Fruit fly (Drosophila melanogaster) whole organism, embryonic: ENCODE data around the gene CG10068.

Source experiments
- Bdp1 ChIP-seq: fragments of 200-800 bp; sonication (Bioruptor generic); optimal IDR thresholded peaks from 3 replicates; lab custom pipeline; 2016; ENCODE audit warnings: missing biosample characterization, missing genetic modification characterization
- CG11560 ChIP-seq: fragments of 200-800 bp; sonication (Bioruptor generic); IDR thresholded peaks from 3 replicates; pipeline ENCODE4 v1.3.6; 2022; ENCODE audit warnings: missing biosample characterization, missing genetic modification characterization
- CG1233 ChIP-seq: fragments of 200-800 bp; sonication (Bioruptor generic); optimal IDR thresholded peaks from 4 replicates; lab custom pipeline; 2018; ENCODE audit warnings: missing biosample characterization, mild to moderate bottlenecking, missing genetic modification characterization
- CG12769 ChIP-seq: fragments of 200-800 bp; sonication (Bioruptor generic); optimal IDR thresholded peaks from 2 replicates; lab custom pipeline; 2019; ENCODE audit warnings: missing biosample characterization, mild to moderate bottlenecking, missing genetic modification characterization, moderate library complexity
- CG13123 ChIP-seq: fragments of 200-800 bp; sonication (Bioruptor generic); optimal IDR thresholded peaks from 2 replicates; lab custom pipeline; 2016; ENCODE audit warnings: missing biosample characterization, missing genetic modification characterization
- CG13287 ChIP-seq: fragments of 200-800 bp; sonication (Bioruptor generic); IDR thresholded peaks from 2 replicates; pipeline ENCODE4 v1.3.6; 2022; ENCODE audit warnings: missing biosample characterization, missing genetic modification characterization; ENCODE audit not compliant: partially characterized antibody
- CG14860 ChIP-seq: fragments of 200-800 bp; sonication (Bioruptor generic); IDR thresholded peaks from 3 replicates; pipeline ENCODE4 v1.3.6; 2022; ENCODE audit warnings: missing biosample characterization, missing genetic modification characterization; ENCODE audit not compliant: partially characterized antibody
- CG15696 ChIP-seq: fragments of 200-800 bp; sonication (Bioruptor generic); optimal IDR thresholded peaks from 2 replicates; lab custom pipeline; 2019; ENCODE audit warnings: missing biosample characterization, mild to moderate bottlenecking, missing genetic modification characterization, moderate library complexity
- CG1603 ChIP-seq: fragments of 200-800 bp; sonication (Bioruptor generic); optimal IDR thresholded peaks from 2 replicates; lab custom pipeline; 2019; ENCODE audit warnings: missing biosample characterization, mild to moderate bottlenecking, missing genetic modification characterization, moderate library complexity
- CG16813 ChIP-seq: fragments of 200-800 bp; sonication (Bioruptor generic); IDR thresholded peaks from 3 replicates; pipeline ENCODE4 v1.3.6; 2022; ENCODE audit warnings: missing biosample characterization, missing genetic modification characterization; ENCODE audit not compliant: partially characterized antibody
- CG17612 ChIP-seq: fragments of 200-800 bp; sonication (Bioruptor generic); IDR thresholded peaks from 2 replicates; pipeline ENCODE4 v1.3.6; 2022; ENCODE audit warnings: missing biosample characterization, missing genetic modification characterization
- CG2129 ChIP-seq: fragments of 200-800 bp; sonication (Bioruptor generic); IDR thresholded peaks from 2 replicates; pipeline ENCODE4 v1.3.6; 2022; ENCODE audit warnings: missing biosample characterization, missing genetic modification characterization; ENCODE audit not compliant: partially characterized antibody
- CG2712 ChIP-seq: fragments of 200-800 bp; optimal IDR thresholded peaks from 3 replicates; lab custom pipeline; 2019; ENCODE audit warnings: missing biosample characterization, mild to moderate bottlenecking, missing genetic modification characterization, moderate library complexity
- CG34224 ChIP-seq: fragments of 200-800 bp; sonication (Bioruptor generic); IDR thresholded peaks from 3 replicates; pipeline ENCODE4 v1.3.6; 2022; ENCODE audit warnings: missing biosample characterization, missing genetic modification characterization; ENCODE audit not compliant: partially characterized antibody
- CG6689 ChIP-seq: fragments of 200-800 bp; sonication (Bioruptor generic); IDR thresholded peaks from 2 replicates; pipeline ENCODE4 v1.3.6; 2022; ENCODE audit warnings: missing biosample characterization, missing genetic modification characterization
- CG7372 ChIP-seq: fragments of 200-800 bp; sonication (Bioruptor generic); IDR thresholded peaks from 2 replicates; pipeline ENCODE4 v1.3.6; 2022; ENCODE audit warnings: missing biosample characterization, missing genetic modification characterization
- CG9797 ChIP-seq: fragments of 200-800 bp; sonication (Bioruptor generic); optimal IDR thresholded peaks from 3 replicates; lab custom pipeline; 2018; ENCODE audit warnings: missing biosample characterization, mild to moderate bottlenecking, missing genetic modification characterization
- Dll ChIP-seq: fragments of 200-800 bp; sonication (Bioruptor generic); IDR thresholded peaks from 4 replicates; pipeline ENCODE4 v1.3.6; 2022; ENCODE audit warnings: missing biosample characterization, missing genetic modification characterization; ENCODE audit not compliant: partially characterized antibody
- Dp ChIP-seq: fragments of 200-800 bp; sonication (Bioruptor generic); optimal IDR thresholded peaks from 2 replicates; lab custom pipeline; 2018; ENCODE audit warnings: missing biosample characterization, mild to moderate bottlenecking, missing genetic modification characterization, moderate library complexity
- Dref ChIP-seq: fragments of 200-800 bp; sonication (Bioruptor generic); IDR thresholded peaks from 2 replicates; pipeline ENCODE4 v1.3.6; 2022; ENCODE audit warnings: missing biosample characterization, missing genetic modification characterization
- E2f2 ChIP-seq: fragments of 200-800 bp; sonication (Bioruptor generic); IDR thresholded peaks from 2 replicates; pipeline ENCODE4 v1.3.6; 2022; ENCODE audit warnings: missing biosample characterization, missing genetic modification characterization
- Ets97D ChIP-seq: fragments of 200-800 bp; sonication (Bioruptor generic); optimal IDR thresholded peaks from 3 replicates; lab custom pipeline; 2016; ENCODE audit warnings: missing biosample characterization, missing genetic modification characterization
- Fer1 ChIP-seq: fragments of 200-800 bp; sonication (Bioruptor generic); optimal IDR thresholded peaks from 2 replicates; lab custom pipeline; 2017; ENCODE audit warnings: missing biosample characterization, mild to moderate bottlenecking, missing genetic modification characterization
- Gug ChIP-seq: fragments of 200-800 bp; sonication (Bioruptor generic); IDR thresholded peaks from 4 replicates; pipeline ENCODE4 v1.3.6; 2022; ENCODE audit warnings: missing biosample characterization, missing genetic modification characterization
- HLH4C ChIP-seq: fragments of 200-800 bp; sonication (Bioruptor generic); IDR thresholded peaks from 3 replicates; pipeline ENCODE4 v1.3.6; 2022; ENCODE audit warnings: missing biosample characterization, missing genetic modification characterization; ENCODE audit not compliant: partially characterized antibody
- Med ChIP-seq: fragments of 200-800 bp; sonication (Bioruptor generic); peaks from one replicate; lab custom pipeline; 2016; ENCODE audit warnings: missing biosample characterization, missing genetic modification characterization, mild to moderate bottlenecking, inconsistent platforms, moderate library complexity
- Myb ChIP-seq: fragments of 200-800 bp; sonication (Bioruptor generic); optimal IDR thresholded peaks from 2 replicates; lab custom pipeline; 2016; ENCODE audit warnings: missing biosample characterization, missing genetic modification characterization
- NfI ChIP-seq: fragments of 200-800 bp; sonication (Bioruptor generic); optimal IDR thresholded peaks from 3 replicates; lab custom pipeline; 2018; ENCODE audit warnings: missing biosample characterization, mild to moderate bottlenecking, missing genetic modification characterization, moderate library complexity
- Scr ChIP-seq: fragments of 200-800 bp; sonication (Bioruptor generic); IDR thresholded peaks from 2 replicates; pipeline ENCODE4 v1.3.6; 2022; ENCODE audit warnings: missing biosample characterization, missing genetic modification characterization; ENCODE audit not compliant: partially characterized antibody
- Spps ChIP-seq: fragments of 200-800 bp; sonication (Bioruptor generic); optimal IDR thresholded peaks from 2 replicates; lab custom pipeline; 2018; ENCODE audit warnings: missing biosample characterization, mild to moderate bottlenecking, missing genetic modification characterization
- Sry-δ ChIP-seq: fragments of 200-800 bp; sonication (Bioruptor generic); optimal IDR thresholded peaks from 2 replicates; lab custom pipeline; 2016; ENCODE audit warnings: missing biosample characterization, missing genetic modification characterization
- amos ChIP-seq: fragments of 200-800 bp; sonication (Bioruptor generic); IDR thresholded peaks from 2 replicates; pipeline ENCODE4 v1.3.6; 2022; ENCODE audit warnings: missing biosample characterization, missing genetic modification characterization; ENCODE audit not compliant: partially characterized antibody
- ato ChIP-seq: fragments of 200-800 bp; sonication (Bioruptor generic); IDR thresholded peaks from 2 replicates; pipeline ENCODE4 v1.3.6; 2022; ENCODE audit warnings: missing biosample characterization, missing genetic modification characterization; ENCODE audit not compliant: partially characterized antibody
- bbx ChIP-seq: fragments of 200-800 bp; sonication (Bioruptor generic); IDR thresholded peaks from 2 replicates; pipeline ENCODE4 v1.3.6; 2022; ENCODE audit warnings: missing biosample characterization, missing genetic modification characterization; ENCODE audit not compliant: partially characterized antibody
- ci ChIP-seq: fragments of 200-800 bp; sonication (Bioruptor generic); IDR thresholded peaks from 3 replicates; pipeline ENCODE4 v1.3.6; 2022; ENCODE audit warnings: missing biosample characterization, missing genetic modification characterization
- dm ChIP-seq: fragments of 200-800 bp; sonication (Bioruptor generic); optimal IDR thresholded peaks from 3 replicates; lab custom pipeline; 2016; ENCODE audit warnings: missing biosample characterization, missing genetic modification characterization
- gsb-n ChIP-seq: fragments of 200-800 bp; sonication (Bioruptor generic); optimal IDR thresholded peaks from 3 replicates; lab custom pipeline; 2018; ENCODE audit warnings: missing biosample characterization, mild to moderate bottlenecking, missing genetic modification characterization
- hbn ChIP-seq: fragments of 200-800 bp; sonication (Bioruptor generic); IDR thresholded peaks from 2 replicates; pipeline ENCODE4 v1.3.6; 2022; ENCODE audit warnings: missing biosample characterization, missing genetic modification characterization; ENCODE audit not compliant: partially characterized antibody
- hkb ChIP-seq, 2 experiments: fragments of 200-800 bp in 1 of 2; fragments of >200 bp in 1 of 2; sonication (Bioruptor generic) in 1 of 2; IDR thresholded peaks in 1 of 2; optimal IDR thresholded peaks in 1 of 2; 2 replicates each; pipeline versions ENCODE4 v1.3.6 to Lab custom; 2017 to 2022; ENCODE audit warnings: missing biosample characterization in 1 of 2, missing genetic modification characterization in 1 of 2
- inv ChIP-seq: fragments of 200-800 bp; sonication (Bioruptor generic); IDR thresholded peaks from 2 replicates; pipeline ENCODE4 v1.3.6; 2022; ENCODE audit warnings: missing biosample characterization, missing genetic modification characterization; ENCODE audit not compliant: partially characterized antibody
- jigr1 ChIP-seq: fragments of 200-800 bp; sonication (Bioruptor generic); IDR thresholded peaks from 3 replicates; pipeline ENCODE4 v1.3.6; 2022; ENCODE audit warnings: missing biosample characterization, missing genetic modification characterization
- jing ChIP-seq: fragments of 200-800 bp; sonication (Bioruptor generic); optimal IDR thresholded peaks from 2 replicates; lab custom pipeline; 2018; ENCODE audit warnings: missing biosample characterization, mild to moderate bottlenecking, missing genetic modification characterization
- knrl ChIP-seq: fragments of 200-800 bp; sonication (Bioruptor generic); IDR thresholded peaks from 3 replicates; pipeline ENCODE4 v1.3.6; 2022; ENCODE audit warnings: missing biosample characterization, missing genetic modification characterization; ENCODE audit not compliant: partially characterized antibody
- mld ChIP-seq: fragments of 200-800 bp; sonication (Bioruptor generic); IDR thresholded peaks from 3 replicates; pipeline ENCODE4 v1.3.6; 2022; ENCODE audit warnings: missing biosample characterization, missing genetic modification characterization; ENCODE audit not compliant: partially characterized antibody
- nerfin-2 ChIP-seq: fragments of 200-800 bp; sonication (Bioruptor generic); IDR thresholded peaks from 2 replicates; pipeline ENCODE4 v1.3.6; 2022; ENCODE audit warnings: missing biosample characterization, missing genetic modification characterization; ENCODE audit not compliant: partially characterized antibody
- stwl ChIP-seq: fragments of 200-800 bp; sonication (Bioruptor generic); optimal IDR thresholded peaks from 3 replicates; lab custom pipeline; 2018; ENCODE audit warnings: missing biosample characterization, mild to moderate bottlenecking, missing genetic modification characterization, moderate library complexity
- vnd ChIP-seq: fragments of 200-800 bp; sonication (Bioruptor generic); IDR thresholded peaks from 3 replicates; pipeline ENCODE4 v1.3.6; 2022; ENCODE audit warnings: missing biosample characterization, missing genetic modification characterization; ENCODE audit not compliant: partially characterized antibody
- zen2 ChIP-seq: fragments of 200-800 bp; sonication (Bioruptor generic); IDR thresholded peaks from 3 replicates; pipeline ENCODE4 v1.3.6; 2022; ENCODE audit warnings: missing biosample characterization, missing genetic modification characterization; ENCODE audit not compliant: partially characterized antibody

Gene CG10068

dm6 chr3R:7130827-7131226 is 3.0 kb upstream of the CG10068 start:
- peak; percentile 99 for TF ChIP-seq mld (GFP tag; lab: Robert Waterston, UW)
- no peak for TF ChIP-seq CG13123 (GFP tag; lab: Kevin White, UChicago)
- TF ChIP-seq Spps (tag; lab: Kevin White, UChicago), result no peak
- TF ChIP-seq zen2 (GFP tag; lab: Robert Waterston, UW), result peak; percentile 93
- TF ChIP-seq Dll (GFP tag; lab: Robert Waterston, UW), result peak; percentile 94
- no peak for TF ChIP-seq CG15696
- no peak for TF ChIP-seq CG1233
- TF ChIP-seq Med (GFP tag; lab: Kevin White, UChicago), result peak; percentile 68
- TF ChIP-seq CG13287 (GFP tag; lab: Robert Waterston, UW), result peak; percentile 96
- peak; percentile 98 for TF ChIP-seq bbx
- peak; percentile 89 for TF ChIP-seq vnd (GFP tag; lab: Robert Waterston, UW)
- TF ChIP-seq Scr, result peak; percentile 90
- TF ChIP-seq hbn (GFP tag; lab: Robert Waterston, UW), result peak; percentile 92
- TF ChIP-seq amos (GFP tag; lab: Robert Waterston, UW), result peak; percentile 92
- TF ChIP-seq CG14860 (GFP tag; lab: Robert Waterston, UW), result peak; percentile 95
- peak; percentile 94 for TF ChIP-seq CG16813 (GFP tag; lab: Robert Waterston, UW)
- TF ChIP-seq Sry-δ (GFP tag; lab: Kevin White, UChicago), result peak; percentile 42
- no peak for TF ChIP-seq jigr1 (GFP tag; lab: Robert Waterston, UW)
- peak; percentile 41; the same call in 2 of the 4 replicates for TF ChIP-seq Gug
- TF ChIP-seq Bdp1 (GFP tag; lab: Kevin White, UChicago), result peak; percentile 100
- peak; percentile 35 for TF ChIP-seq CG1603
- no peak for TF ChIP-seq hkb (optimal IDR thresholded peaks at IDR 0.05; lab: Kevin White, UChicago)
- 0 out of 2 replicates have a peak, but pooled peaks have one; percentile 39 for TF ChIP-seq hkb (GFP tag; IDR thresholded peaks at IDR 0.05; lab: Robert Waterston, UW)
- peak; percentile 95 for TF ChIP-seq nerfin-2 (GFP tag; lab: Robert Waterston, UW)
- no peak for TF ChIP-seq NfI
- peak; percentile 77 for TF ChIP-seq CG9797 (GFP tag; lab: Kevin White, UChicago)
- peak; percentile 76 for TF ChIP-seq inv (GFP tag; lab: Robert Waterston, UW)
- no peak for TF ChIP-seq CG6689
- peak; percentile 51 for TF ChIP-seq stwl (tag; lab: Kevin White, UChicago)
- TF ChIP-seq HLH4C (GFP tag; lab: Robert Waterston, UW), result peak; percentile 94
- no peak for TF ChIP-seq CG11560 (tag; lab: Robert Waterston, UW)
- TF ChIP-seq Dref (GFP tag; lab: Robert Waterston, UW), result peak; percentile 67
- TF ChIP-seq jing (GFP tag; lab: Kevin White, UChicago), result no peak
- TF ChIP-seq CG2129, result peak; percentile 81
- no peak for TF ChIP-seq dm (GFP tag; lab: Kevin White, UChicago)
- peak; percentile 97 for TF ChIP-seq Myb (GFP tag; lab: Kevin White, UChicago)
- TF ChIP-seq gsb-n (tag; lab: Kevin White, UChicago), result peak; percentile 79
- peak; percentile 85 for TF ChIP-seq E2f2
- TF ChIP-seq Fer1 (GFP tag; lab: Kevin White, UChicago), result peak; percentile 62
- peak; percentile 93 for TF ChIP-seq ato (GFP tag; lab: Robert Waterston, UW)
- no peak for TF ChIP-seq CG12769 (tag; lab: Kevin White, UChicago)
- peak; percentile 1 for TF ChIP-seq Ets97D (GFP tag; lab: Kevin White, UChicago)
- TF ChIP-seq CG2712 (tag; lab: Kevin White, UChicago), result peak; percentile 32
- no peak for TF ChIP-seq CG7372 (GFP tag; lab: Robert Waterston, UW)
- TF ChIP-seq CG34224 (GFP tag; lab: Robert Waterston, UW), result peak; percentile 96
- TF ChIP-seq CG17612 (GFP tag; lab: Robert Waterston, UW), result no peak
- peak; percentile 86 for TF ChIP-seq knrl (GFP tag; lab: Robert Waterston, UW)
- TF ChIP-seq ci (GFP tag; lab: Robert Waterston, UW), result peak; percentile 55; the same call in 1 of the 3 replicates
- TF ChIP-seq Dp, result peak; percentile 81
